Fruit fly (Drosophila melanogaster) whole organism, prepupa: ENCODE results near the gene ncd.

ENCODE experiments used
- CG11762 ChIP-seq: fragments of 200-800 bp; sonication (Bioruptor generic); optimal IDR thresholded peaks from 3 replicates; lab custom pipeline; 2016; ENCODE audit warnings: missing biosample characterization, missing genetic modification characterization; ENCODE audit not compliant: insufficient read depth
- CG15336 ChIP-seq: fragments of 200-800 bp; sonication (Bioruptor generic); IDR thresholded peaks from 2 replicates; pipeline ENCODE4 v1.3.6; 2022; ENCODE audit warnings: missing biosample characterization, missing genetic modification characterization
- CG1621 ChIP-seq: fragments of 200-800 bp; sonication (Bioruptor generic); optimal IDR thresholded peaks from 3 replicates; lab custom pipeline; 2018; ENCODE audit warnings: missing biosample characterization, mild to moderate bottlenecking, missing genetic modification characterization
- CG16779 ChIP-seq: fragments of 200-800 bp; sonication (Bioruptor generic); optimal IDR thresholded peaks from 3 replicates; lab custom pipeline; 2017; ENCODE audit warnings: missing biosample characterization, mild to moderate bottlenecking, missing genetic modification characterization
- CG31627 ChIP-seq: fragments of 200-800 bp; sonication (Bioruptor generic); optimal IDR thresholded peaks from 3 replicates; lab custom pipeline; 2016; ENCODE audit warnings: missing biosample characterization, missing genetic modification characterization
- CG34406 ChIP-seq: fragments of 200-800 bp; sonication (Bioruptor generic); optimal IDR thresholded peaks from 3 replicates; lab custom pipeline; 2016; ENCODE audit warnings: missing biosample characterization, missing genetic modification characterization
- CG3919 ChIP-seq: fragments of 200-800 bp; sonication (Bioruptor generic); optimal IDR thresholded peaks from 3 replicates; lab custom pipeline; 2016; ENCODE audit warnings: missing biosample characterization, missing genetic modification characterization
- CG4318 ChIP-seq: fragments of 200-800 bp; sonication (Bioruptor generic); optimal IDR thresholded peaks from 3 replicates; lab custom pipeline; 2017; ENCODE audit warnings: missing biosample characterization, mild to moderate bottlenecking, missing genetic modification characterization
- CG6808 ChIP-seq: fragments of 200-800 bp; sonication (Bioruptor generic); optimal IDR thresholded peaks from 3 replicates; lab custom pipeline; 2017; ENCODE audit warnings: missing biosample characterization, missing genetic modification characterization, mild to moderate bottlenecking, moderate library complexity, missing genetic modification reagents
- CG6854 ChIP-seq: fragments of 200-800 bp; sonication (Bioruptor generic); optimal IDR thresholded peaks from 2 replicates; lab custom pipeline; 2017; ENCODE audit warnings: missing biosample characterization, mild to moderate bottlenecking, missing genetic modification characterization
- CG7368 ChIP-seq: fragments of 200-800 bp; sonication (Bioruptor generic); optimal IDR thresholded peaks from 3 replicates; lab custom pipeline; 2016; ENCODE audit warnings: missing biosample characterization, missing genetic modification characterization
- CG8119 ChIP-seq: fragments of 200-800 bp; sonication (Bioruptor generic); IDR thresholded peaks from 3 replicates; pipeline ENCODE4 v1.3.6; 2022; ENCODE audit warnings: missing biosample characterization, missing genetic modification characterization
- CG8632 ChIP-seq: fragments of 200-800 bp; sonication (Bioruptor generic); optimal IDR thresholded peaks from 3 replicates; lab custom pipeline; 2016; ENCODE audit warnings: missing biosample characterization, missing genetic modification characterization
- Eip75B ChIP-seq: fragments of 200-800 bp; sonication (Bioruptor generic); optimal IDR thresholded peaks from 3 replicates; lab custom pipeline; 2016; ENCODE audit warnings: missing biosample characterization, missing genetic modification characterization
- Ets21C ChIP-seq: fragments of 200-800 bp; sonication (Bioruptor generic); optimal IDR thresholded peaks from 3 replicates; lab custom pipeline; 2016; ENCODE audit warnings: missing biosample characterization, missing genetic modification characterization
- Gug ChIP-seq: fragments of 200-800 bp; sonication (Bioruptor generic); IDR thresholded peaks from 2 replicates; pipeline ENCODE4 v1.3.6; 2022; ENCODE audit warnings: missing biosample characterization, missing genetic modification characterization
- Hr38 ChIP-seq: sonication (Bioruptor generic); optimal IDR thresholded peaks from 2 replicates; lab custom pipeline; 2016; ENCODE audit warnings: missing biosample characterization, missing genetic modification characterization
- Hr39 ChIP-seq: fragments of 200-800 bp; sonication (Bioruptor generic); optimal IDR thresholded peaks from 2 replicates; lab custom pipeline; 2016; ENCODE audit warnings: missing biosample characterization, missing genetic modification characterization
- Hr4 ChIP-seq: fragments of 200-800 bp; sonication (Bioruptor generic); optimal IDR thresholded peaks from 3 replicates; lab custom pipeline; 2016; ENCODE audit warnings: missing biosample characterization, missing genetic modification characterization
- Lpt ChIP-seq: fragments of 200-800 bp; sonication (Bioruptor generic); optimal IDR thresholded peaks from 3 replicates; lab custom pipeline; 2016; ENCODE audit warnings: missing biosample characterization, missing genetic modification characterization
- Met ChIP-seq: fragments of 200-800 bp; sonication (Bioruptor generic); optimal IDR thresholded peaks from 3 replicates; lab custom pipeline; 2016; ENCODE audit warnings: missing biosample characterization, missing genetic modification characterization
- OdsH ChIP-seq: fragments of 200-800 bp; sonication (Bioruptor generic); optimal IDR thresholded peaks from 3 replicates; lab custom pipeline; 2016; ENCODE audit warnings: missing biosample characterization, missing genetic modification characterization
- Smox ChIP-seq: fragments of 200-800 bp; sonication (Bioruptor generic); optimal IDR thresholded peaks from 3 replicates; lab custom pipeline; 2016; ENCODE audit warnings: missing biosample characterization, missing genetic modification characterization
- Sox102F ChIP-seq: fragments of 200-800 bp; sonication (Bioruptor generic); optimal IDR thresholded peaks from 2 replicates; lab custom pipeline; 2016; ENCODE audit warnings: missing biosample characterization, mild to moderate bottlenecking, missing genetic modification characterization
- Sox14 ChIP-seq: fragments of 200-800 bp; sonication (Bioruptor generic); optimal IDR thresholded peaks from 3 replicates; lab custom pipeline; 2016; ENCODE audit warnings: missing biosample characterization, missing genetic modification characterization
- Sox15 ChIP-seq: fragments of 200-800 bp; sonication (Bioruptor generic); optimal IDR thresholded peaks from 3 replicates; lab custom pipeline; 2016; ENCODE audit warnings: missing biosample characterization, missing genetic modification characterization
- achi ChIP-seq: fragments of 200-800 bp; sonication (Bioruptor generic); optimal IDR thresholded peaks from 3 replicates; lab custom pipeline; 2016; ENCODE audit warnings: missing biosample characterization, missing genetic modification characterization
- acj6 ChIP-seq: fragments of 200-800 bp; sonication (Bioruptor generic); optimal IDR thresholded peaks from 3 replicates; lab custom pipeline; 2016; ENCODE audit warnings: missing biosample characterization, missing genetic modification characterization
- dac ChIP-seq: fragments of 200-800 bp; sonication (Bioruptor generic); optimal IDR thresholded peaks from 2 replicates; lab custom pipeline; 2017; ENCODE audit warnings: missing biosample characterization, mild to moderate bottlenecking, missing genetic modification characterization
- eg ChIP-seq: fragments of 200-800 bp; sonication (Bioruptor generic); IDR thresholded peaks from 3 replicates; pipeline ENCODE4 v1.3.6; 2022; ENCODE audit warnings: missing biosample characterization, missing genetic modification characterization
- esn ChIP-seq: fragments of 200-800 bp; sonication (Bioruptor generic); optimal IDR thresholded peaks from 2 replicates; lab custom pipeline; 2016; ENCODE audit warnings: missing biosample characterization, mild to moderate bottlenecking, missing genetic modification characterization, moderate library complexity
- fd59A ChIP-seq: fragments of 200-800 bp; sonication (Bioruptor generic); optimal IDR thresholded peaks from 2 replicates; lab custom pipeline; 2017; ENCODE audit warnings: missing biosample characterization, mild to moderate bottlenecking, missing genetic modification characterization, missing genetic modification reagents
- fd85E ChIP-seq: fragments of 200-800 bp; sonication (Bioruptor generic); optimal IDR thresholded peaks from 3 replicates; lab custom pipeline; 2016; ENCODE audit warnings: missing biosample characterization, missing genetic modification characterization
- fkh ChIP-seq: fragments of 200-800 bp; sonication (Bioruptor generic); optimal IDR thresholded peaks from 3 replicates; lab custom pipeline; 2017; ENCODE audit warnings: missing biosample characterization, mild to moderate bottlenecking, missing genetic modification characterization, moderate library complexity
- lz ChIP-seq: fragments of 200-800 bp; sonication (Bioruptor generic); optimal IDR thresholded peaks from 3 replicates; lab custom pipeline; 2016; ENCODE audit warnings: missing biosample characterization, missing genetic modification characterization
- net ChIP-seq: fragments of 200-800 bp; sonication (Bioruptor generic); optimal IDR thresholded peaks from 3 replicates; lab custom pipeline; 2016; ENCODE audit warnings: missing biosample characterization, missing genetic modification characterization
- pdm3 ChIP-seq: fragments of 200-800 bp; sonication (Bioruptor generic); optimal IDR thresholded peaks from 3 replicates; lab custom pipeline; 2016; ENCODE audit warnings: missing biosample characterization, missing genetic modification characterization
- salr ChIP-seq, 2 experiments: fragments of 200-800 bp; sonication (Bioruptor generic); optimal IDR thresholded peaks; 3 replicates each; lab custom pipeline; 2016 to 2018; ENCODE audit warnings: missing biosample characterization in 2 of 2, missing genetic modification characterization in 2 of 2, mild to moderate bottlenecking in 1 of 2
- ss ChIP-seq, 2 experiments: fragments of 200-800 bp; sonication (Bioruptor generic); optimal IDR thresholded peaks; 2 replicates in 1 of 2; 3 replicates in 1 of 2; lab custom pipeline; 2017 to 2018; ENCODE audit warnings: mild to moderate bottlenecking in 2 of 2, missing biosample characterization in 2 of 2, missing genetic modification characterization in 2 of 2, moderate library complexity in 1 of 2
- svp ChIP-seq: fragments of 200-800 bp; sonication (Bioruptor generic); peaks from one replicate; lab custom pipeline; 2016; ENCODE audit warnings: missing biosample characterization, missing genetic modification characterization
- vri ChIP-seq: fragments of 200-800 bp; sonication (Bioruptor generic); optimal IDR thresholded peaks from 3 replicates; lab custom pipeline; 2016; ENCODE audit warnings: missing biosample characterization, mild to moderate bottlenecking, missing genetic modification characterization

The ncd gene

dm6 chr3R:29786016-29786996, 20.6 kb downstream of the ncd start (continued):
- TF ChIP-seq salr (GFP tag; optimal IDR thresholded peaks at IDR 0.05; lab: Kevin White, UChicago): no peak
- peak; percentile 46 for TF ChIP-seq CG6854 (GFP tag; lab: Kevin White, UChicago)
- peak; percentile 32 for TF ChIP-seq CG6808 (GFP tag; lab: Kevin White, UChicago)
- TF ChIP-seq pdm3: peak; percentile 60
- TF ChIP-seq Sox102F: peak; percentile 76
- TF ChIP-seq dac: no peak
- peak; percentile 63 for TF ChIP-seq Lpt
- peak; percentile 49 for TF ChIP-seq CG34406 (GFP tag; lab: Kevin White, UChicago)
- peak; percentile 38 for TF ChIP-seq net (GFP tag; lab: Kevin White, UChicago)
- TF ChIP-seq CG4318 (GFP tag; lab: Kevin White, UChicago): no peak
- peak; percentile 69 for TF ChIP-seq CG8119 (GFP tag; lab: Robert Waterston, UW)
- TF ChIP-seq Hr4 (GFP tag; lab: Kevin White, UChicago): no peak
- TF ChIP-seq Hr39 (GFP tag; lab: Kevin White, UChicago): peak; percentile 79
- peak; percentile 69 for TF ChIP-seq eg (GFP tag; lab: Robert Waterston, UW)
- peak; percentile 24 for TF ChIP-seq CG16779
- no peak for TF ChIP-seq fd59A (GFP tag; lab: Kevin White, UChicago)
- TF ChIP-seq fkh (GFP tag; lab: Kevin White, UChicago): no peak
- peak; percentile 20 for TF ChIP-seq Sox15
- TF ChIP-seq svp (GFP tag; lab: Kevin White, UChicago): peak; percentile 98

dm6 chr3R:29785242-29785641, 21.7 kb downstream of the ncd start:
- no peak for TF ChIP-seq eg (GFP tag; lab: Robert Waterston, UW)

- TF ChIP-seq Sox14 (GFP tag; lab: Kevin White, UChicago) (no peak), CG8632 (GFP tag; lab: Kevin White, UChicago) (no peak), svp (GFP tag; lab: Kevin White, UChicago) (peak; percentile 53)
Observed at dm6 chr3R:29783210-29783609, 23.7 kb downstream of the ncd start.

- TF ChIP-seq CG7368 (GFP tag; lab: Kevin White, UChicago) (no peak), Hr38 (GFP tag; lab: Kevin White, UChicago) (no peak), salr (GFP tag; optimal IDR thresholded peaks at IDR 0.05; lab: Kevin White, UChicago) (no peak), CG1621 (tag; lab: Kevin White, UChicago) (no peak), Ets21C (GFP tag; lab: Kevin White, UChicago) (no peak), CG6854 (GFP tag; lab: Kevin White, UChicago) (peak; percentile 79), svp (GFP tag; lab: Kevin White, UChicago) (peak; percentile 69), Sox102F (peak; percentile 6), net (GFP tag; lab: Kevin White, UChicago) (peak; percentile 48), vri (GFP tag; lab: Kevin White, UChicago) (peak; percentile 47), Sox14 (GFP tag; lab: Kevin White, UChicago) (no peak), Met (peak; percentile 0), ss (GFP tag; optimal IDR thresholded peaks at IDR 0.05; lab: Kevin White, UChicago) (peak; percentile 51 to 68), Hr39 (GFP tag; lab: Kevin White, UChicago) (no peak), Eip75B (GFP tag; lab: Kevin White, UChicago) (peak; percentile 28), CG6808 (GFP tag; lab: Kevin White, UChicago) (peak; percentile 45), Lpt (peak; percentile 25), acj6 (GFP tag; lab: Kevin White, UChicago) (no peak), CG3919 (GFP tag; lab: Kevin White, UChicago) (peak; percentile 25), fd85E (GFP tag; lab: Kevin White, UChicago) (no peak), CG4318 (GFP tag; lab: Kevin White, UChicago) (no peak), eg (GFP tag; lab: Robert Waterston, UW) (peak; percentile 44; the same call in 1 of the 3 replicates), achi (GFP tag; lab: Kevin White, UChicago) (no peak), Gug (no peak), CG34406 (GFP tag; lab: Kevin White, UChicago) (no peak), pdm3 (no peak), Smox (no peak), dac (no peak), CG15336 (GFP tag; lab: Robert Waterston, UW) (peak; percentile 47; the same call in 1 of the 2 replicates), esn (peak; percentile 34), CG11762 (GFP tag; lab: Kevin White, UChicago) (no peak), lz (GFP tag; lab: Kevin White, UChicago) (no peak), CG31627 (GFP tag; lab: Kevin White, UChicago) (no peak), OdsH (GFP tag; lab: Kevin White, UChicago) (no peak)
Observed at dm6 chr3R:29782367-29782766, 24.6 kb downstream of the ncd start.
